Worm (Caenorhabditis elegans) whole organism, dauer: ENCODE measurements around the gene ZK328.6.

Source experiments
- unc-62 ChIP-seq: sonication (generic microtip); optimal IDR thresholded peaks from 2 replicates; lab custom pipeline; 2017; ENCODE audit warnings: missing biosample characterization, missing genetic modification reagents, missing genetic modification characterization

ZK328.6 gene

DNA sequence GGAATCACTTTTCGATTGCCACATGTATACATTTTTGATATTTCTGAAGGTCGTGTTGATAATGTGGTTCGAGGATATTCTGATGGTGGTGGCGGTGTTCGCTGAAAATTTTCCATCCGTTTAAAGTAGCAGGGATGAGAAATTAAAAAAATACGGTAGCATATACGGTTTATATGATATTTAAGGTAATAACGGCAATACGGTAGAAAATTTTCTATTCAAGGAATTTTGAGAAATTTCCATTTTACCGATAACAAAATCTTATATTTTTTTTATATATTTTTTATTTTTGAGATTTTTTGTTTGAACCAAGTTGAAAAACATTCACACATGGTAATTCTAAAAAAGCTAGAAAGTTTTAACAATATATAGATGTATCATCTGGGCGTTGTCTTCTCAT lies at the start of gene ZK328.6:
Gene ZK328.6 (minus strand): TSS at position 101 of the 400 bp plus-strand sequence.
- no peak for TF ChIP-seq unc-62 (GFP tag; lab: Kevin White, UChicago)

ce11 chrIII:6078917-6079316 lies 48.5 kb upstream of the ZK328.6 start:
- no peak for TF ChIP-seq unc-62 (GFP tag; lab: Kevin White, UChicago)

- no peak for TF ChIP-seq unc-62 (GFP tag; lab: Kevin White, UChicago)
Measured at ce11 chrIII:6077973-6078372, 47.6 kb upstream of the ZK328.6 start.

- TF ChIP-seq unc-62 (GFP tag; lab: Kevin White, UChicago) = no peak
Measured at ce11 chrIII:6073673-6074331, 43.4 kb upstream of the ZK328.6 start.

DNA sequence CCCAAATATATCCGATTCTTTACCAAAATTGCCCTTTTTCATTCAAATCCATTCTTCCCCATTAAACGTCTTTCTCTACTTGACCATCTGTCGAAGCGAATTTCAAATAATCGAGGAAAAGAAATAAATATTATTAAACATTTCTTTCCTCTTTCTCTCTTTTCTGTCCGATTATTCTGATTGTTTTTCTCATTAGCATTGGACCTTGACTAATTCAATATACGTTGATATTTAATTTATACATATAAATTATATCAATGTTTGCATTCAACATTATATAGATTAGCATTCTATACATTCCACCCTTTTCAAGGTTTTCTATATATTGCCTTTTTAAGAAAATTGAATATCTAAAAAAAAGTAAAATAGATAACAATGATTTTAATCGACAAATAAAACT lies 42.6 kb upstream of the ZK328.6 start:
- no peak for TF ChIP-seq unc-62 (GFP tag; lab: Kevin White, UChicago)

DNA sequence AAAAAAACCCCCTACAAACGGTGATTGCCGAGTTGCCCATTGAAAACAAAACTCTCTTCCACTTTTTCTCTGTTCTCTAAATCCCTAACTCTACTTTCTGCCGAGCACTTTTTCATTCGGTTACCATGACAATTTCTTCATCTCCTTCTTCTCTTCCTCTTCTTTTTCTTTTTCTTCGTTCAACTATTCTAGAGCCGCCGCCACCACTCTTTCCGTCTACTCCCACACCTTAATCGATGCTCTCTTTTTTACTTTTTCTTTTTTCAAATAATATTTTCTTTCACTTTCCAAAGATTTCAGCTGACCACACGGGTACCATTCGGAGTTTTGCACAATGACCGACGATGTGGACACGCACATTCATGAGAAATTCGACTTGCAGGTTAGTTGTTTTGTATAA lies 37.2 kb upstream of the ZK328.6 start, which contains the start of gene mapk-15:
Gene mapk-15 (plus strand): TSS at position 301 of the 400 bp plus-strand sequence.
- TF ChIP-seq unc-62 (GFP tag; lab: Kevin White, UChicago) = no peak

- no peak for TF ChIP-seq unc-62 (GFP tag; lab: Kevin White, UChicago)
Measured at ce11 chrIII:6056770-6057169, 26.4 kb upstream of the ZK328.6 start, which contains the start of gene clc-10. TSS of gene clc-10 (plus strand) at chrIII:6057070.

ce11 chrIII:6056179-6056578 lies 25.8 kb upstream of the ZK328.6 start:
- no peak for TF ChIP-seq unc-62 (GFP tag; lab: Kevin White, UChicago)

- no peak for TF ChIP-seq unc-62 (GFP tag; lab: Kevin White, UChicago)
Measured at ce11 chrIII:6055706-6056105, 25.3 kb upstream of the ZK328.6 start, which contains the start of gene F40H6.5. TSS of gene F40H6.5 (minus strand) at chrIII:6055806.

- no peak for TF ChIP-seq unc-62 (GFP tag; lab: Kevin White, UChicago)
Measured at ce11 chrIII:6046881-6047280, 16.5 kb upstream of the ZK328.6 start, which contains the start of gene tbx-11. TSS of gene tbx-11 (minus strand) at chrIII:6046981.

ce11 chrIII:6039370-6039769 lies 9.0 kb upstream of the ZK328.6 start, which contains the start of gene ift-139:
TSS of gene ift-139 (minus strand) at chrIII:6039470.
- TF ChIP-seq unc-62 (GFP tag; lab: Kevin White, UChicago) = no peak

ce11 chrIII:6028432-6028831 lies 2.0 kb downstream of the ZK328.6 start, which contains the start of gene tbx-7:
TSS of gene tbx-7 (minus strand) at chrIII:6028532.
- no peak for TF ChIP-seq unc-62 (GFP tag; lab: Kevin White, UChicago)

- TF ChIP-seq unc-62 (GFP tag; lab: Kevin White, UChicago) = no peak
Measured at ce11 chrIII:6019512-6020209, 10.7 kb downstream of the ZK328.6 start, which contains the start of the genes npp-10 and cyk-3. TSS of gene npp-10 (minus strand) at chrIII:6019562. TSS of gene cyk-3 (plus strand) at chrIII:6020159.

- no peak for TF ChIP-seq unc-62 (GFP tag; lab: Kevin White, UChicago)
Measured at ce11 chrIII:6011310-6011709, 19.1 kb downstream of the ZK328.6 start.

DNA sequence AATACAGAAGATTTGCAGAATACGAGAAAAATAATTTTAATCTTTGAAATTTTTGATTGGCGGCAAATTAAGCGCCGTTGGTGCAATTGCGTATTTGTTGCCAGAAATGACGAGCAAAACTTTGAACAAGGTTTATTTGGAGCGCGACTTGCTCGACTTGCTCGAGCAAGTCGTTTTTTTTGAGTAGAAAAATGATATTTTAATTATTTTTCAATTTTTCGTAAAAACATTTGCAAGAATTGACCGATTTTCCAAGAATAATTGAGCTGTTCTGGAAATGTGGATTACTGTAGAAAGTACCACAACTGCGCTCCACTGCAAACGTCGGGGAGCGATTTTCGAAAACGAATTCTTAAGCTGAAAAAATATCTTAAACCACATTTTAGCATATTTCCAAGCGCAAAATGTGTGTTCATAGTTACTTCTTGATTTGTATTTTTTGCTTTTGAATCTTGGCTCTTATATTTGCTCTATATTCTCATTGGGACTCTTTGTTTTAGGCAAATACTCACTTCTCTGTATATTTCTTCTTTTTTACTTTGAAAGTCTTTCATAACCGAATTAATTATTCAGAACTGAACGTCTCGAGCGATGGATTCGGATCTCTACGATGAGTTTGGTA lies 21.3 kb downstream of the ZK328.6 start, which contains the start of the genes gcna-1 and eftu-2:
Gene gcna-1 (minus strand): TSS at position 96 of the 622 bp plus-strand sequence.
Gene eftu-2 (plus strand): TSS at position 572 of the 622 bp plus-strand sequence.
- TF ChIP-seq unc-62 (GFP tag; lab: Kevin White, UChicago) = no peak

DNA sequence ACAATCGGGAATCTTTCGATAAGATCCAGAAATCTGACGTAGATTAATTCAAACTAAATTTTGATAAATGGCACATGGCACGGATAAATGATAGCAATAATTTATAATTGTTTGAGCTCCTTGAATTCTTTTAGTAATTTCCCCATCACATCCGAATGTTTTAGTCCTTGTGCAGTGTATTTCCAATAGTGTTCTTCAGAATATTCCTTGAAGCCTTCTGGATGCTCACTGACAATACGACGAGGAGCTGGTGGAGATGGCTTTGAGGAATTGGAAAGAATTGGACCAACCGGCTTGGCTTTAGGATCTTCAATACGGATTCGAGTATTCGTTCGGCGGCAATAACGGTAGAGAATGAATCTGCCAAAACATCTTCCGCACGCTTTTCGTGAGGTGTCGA lies 23.9 kb downstream of the ZK328.6 start:
- TF ChIP-seq unc-62 (GFP tag; lab: Kevin White, UChicago) = no peak
